In genomic region chrIV:13826363-13826762, ce11 we compare ENCODE assay signal across 2 worm cellular contexts.
TF ChIP-seq lines count a peak whose summit lies in the region.

No protein-coding gene starts in this region.

TF ChIP-seq in whole organism, L1 larva, 84 proteins besides CTCF, POLR2A, EP300 and RAD21 (continued from another document):
- TF ChIP-seq snu-23 (GFP tag; optimal IDR thresholded peaks at IDR 0.05; lab: Kevin White, UChicago) (peak; percentile 72), lin-39 (tag; optimal IDR thresholded peaks at IDR 0.05; lab: Kevin White, UChicago) (peak; percentile 11), hlh-4 (tag; optimal IDR thresholded peaks at IDR 0.05; lab: Kevin White, UChicago) (no peak), aly-2 (tag; optimal IDR thresholded peaks at IDR 0.05; lab: Kevin White, UChicago) (no peak), swsn-7 (tag; optimal IDR thresholded peaks at IDR 0.05; lab: Kevin White, UChicago) (peak; percentile 47), nhr-47 (tag; optimal IDR thresholded peaks at IDR 0.05; lab: Kevin White, UChicago) (peak; percentile 43), irx-1 (tag; optimal IDR thresholded peaks at IDR 0.05; lab: Kevin White, UChicago) (no peak), isw-1 (GFP tag; IDR thresholded peaks at IDR 0.05; lab: Robert Waterston, UW) (no peak), pqm-1 (tag; optimal IDR thresholded peaks at IDR 0.05; lab: Kevin White, UChicago) (peak; percentile 29), C16A3.4 (tag; optimal IDR thresholded peaks at IDR 0.05; lab: Kevin White, UChicago) (peak; percentile 48), dpl-1 (GFP tag; optimal IDR thresholded peaks at IDR 0.05; lab: Kevin White, UChicago) (peak in 2 of 3 experiments; percentile 21 to 24), ceh-90 (tag; optimal IDR thresholded peaks at IDR 0.05; lab: Kevin White, UChicago) (no peak)

TF ChIP-seq in whole organism, L3 larva, 47 proteins besides CTCF, POLR2A, EP300 and RAD21 (continued from another document):
- TF ChIP-seq zag-1 (tag; optimal IDR thresholded peaks at IDR 0.05; lab: Kevin White, UChicago) (no peak), ztf-11 (tag; optimal IDR thresholded peaks at IDR 0.05; lab: Kevin White, UChicago) (no peak), nhr-25 (tag; optimal IDR thresholded peaks at IDR 0.05; lab: Kevin White, UChicago) (no peak), fkh-2 (tag; optimal IDR thresholded peaks at IDR 0.05; lab: Kevin White, UChicago) (no peak), tbx-2 (tag; optimal IDR thresholded peaks at IDR 0.05; lab: Kevin White, UChicago) (no peak), ceh-28 (tag; optimal IDR thresholded peaks at IDR 0.05; lab: Kevin White, UChicago) (no peak), ceh-16 (tag; optimal IDR thresholded peaks at IDR 0.05; lab: Kevin White, UChicago) (no peak)
